Fruit fly (Drosophila melanogaster): ENCODE measurements around the gene CG31516.

DNA sequence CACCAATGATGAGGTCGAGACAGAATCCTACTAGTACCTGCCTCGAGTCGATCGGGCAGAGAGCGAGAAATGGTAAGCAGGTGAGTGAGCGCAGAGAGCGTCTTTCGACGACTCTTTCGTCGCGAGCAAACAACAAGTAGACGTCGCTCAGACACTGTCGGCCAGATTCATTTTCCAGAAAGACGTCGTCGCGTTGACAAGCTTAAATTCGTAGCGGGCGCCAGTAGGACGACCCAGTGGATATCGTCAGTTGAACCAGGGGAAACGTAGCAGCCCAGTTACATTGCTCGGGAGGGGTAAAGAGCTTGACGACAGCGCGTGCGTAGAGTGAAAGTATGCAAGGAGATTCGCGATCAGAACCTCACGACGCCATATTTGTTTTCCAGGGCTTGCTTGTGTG lies 45.5 kb downstream of the CG31516 start, which contains the start of gene CG12581:
- TF ChIP-seq Elba2 (GFP tag; optimal IDR thresholded peaks at IDR 0.05) (no peak), tna (GFP tag; IDR thresholded peaks at IDR 0.05; ENCODE audit: partially characterized antibody) (no peak), Hmx (GFP tag; optimal IDR thresholded peaks at IDR 0.05) (no peak), fru (optimal IDR thresholded peaks at IDR 0.05) (no peak), CG17568 (GFP tag; optimal IDR thresholded peaks at IDR 0.05) (no peak), Mrtf (GFP tag; IDR thresholded peaks at IDR 0.05) (no peak), gfzf (GFP tag; optimal IDR thresholded peaks at IDR 0.05) (no peak), Rx (GFP tag; IDR thresholded peaks at IDR 0.05) (no peak), Atf6 (GFP tag; IDR thresholded peaks at IDR 0.05) (no peak), CG11398 (GFP tag; optimal IDR thresholded peaks at IDR 0.05) (no peak)
